Worm (Caenorhabditis elegans) whole organism, L2 larva: ENCODE results near the gene cyp-34A8.

Source experiments
- C34F6.9 ChIP-seq: fragments of 150-350 bp; optimal IDR thresholded peaks from 2 replicates; lab custom pipeline; 2014; ENCODE audit warnings: missing biosample characterization, missing genetic modification characterization
- F13H6.1 ChIP-seq: sonication (generic microtip); optimal IDR thresholded peaks from 2 replicates; lab custom pipeline; 2016; ENCODE audit warnings: missing genetic modification characterization, missing compliant biosample characterization
- R02D3.7 ChIP-seq: fragments of 150-350 bp; optimal IDR thresholded peaks from 2 replicates; lab custom pipeline; 2014; ENCODE audit warnings: missing biosample characterization, missing genetic modification characterization
- alr-1 ChIP-seq: fragments of 150-350 bp; optimal IDR thresholded peaks from 2 replicates; lab custom pipeline; 2014; ENCODE audit warnings: missing biosample characterization, missing genetic modification characterization
- aly-2 ChIP-seq: fragments of 150-350 bp; optimal IDR thresholded peaks from 2 replicates; lab custom pipeline; 2014; ENCODE audit warnings: missing biosample characterization, missing genetic modification characterization
- ama-1 ChIP-seq: fragments of 150-350 bp; optimal IDR thresholded peaks from 2 replicates; lab custom pipeline; 2018; ENCODE audit warnings: inconsistent platforms
- blmp-1 ChIP-seq: sonication (generic microtip); optimal IDR thresholded peaks from 2 replicates; lab custom pipeline; 2017; ENCODE audit warnings: missing genetic modification characterization, mild to moderate bottlenecking, missing compliant biosample characterization, antibody characterized with exemption, moderate library complexity; ENCODE audit not compliant: insufficient read depth
- ceh-82 ChIP-seq: fragments of 150-350 bp; optimal IDR thresholded peaks from 2 replicates; lab custom pipeline; 2014; ENCODE audit warnings: missing biosample characterization, missing genetic modification characterization
- crh-2 ChIP-seq: sonication (generic microtip); optimal IDR thresholded peaks from 2 replicates; lab custom pipeline; 2017; ENCODE audit warnings: missing biosample characterization, missing genetic modification characterization
- dmd-4 ChIP-seq: sonication (generic microtip); optimal IDR thresholded peaks from 2 replicates; lab custom pipeline; 2017; ENCODE audit warnings: missing biosample characterization, missing genetic modification characterization
- elt-1 ChIP-seq: fragments of 150-350 bp; optimal IDR thresholded peaks from 2 replicates; lab custom pipeline; 2014; ENCODE audit warnings: missing biosample characterization, missing genetic modification characterization
- elt-3 ChIP-seq: sonication (generic microtip); optimal IDR thresholded peaks from 2 replicates; lab custom pipeline; 2017; ENCODE audit warnings: missing biosample characterization, missing genetic modification characterization
- fos-1 ChIP-seq: fragments of 150-350 bp; optimal IDR thresholded peaks from 2 replicates; lab custom pipeline; 2014; ENCODE audit warnings: missing biosample characterization, missing genetic modification characterization
- gmeb-1 ChIP-seq: fragments of 150-350 bp; optimal IDR thresholded peaks from 2 replicates; lab custom pipeline; 2014; ENCODE audit warnings: missing biosample characterization, missing genetic modification characterization
- lin-11 ChIP-seq: fragments of 150-350 bp; sonication (generic microtip); optimal IDR thresholded peaks from 2 replicates; lab custom pipeline; 2014; ENCODE audit warnings: missing biosample characterization, missing genetic modification characterization, inconsistent platforms, mixed read lengths
- lin-13 ChIP-seq: fragments of 150-350 bp; optimal IDR thresholded peaks from 2 replicates; lab custom pipeline; 2014; ENCODE audit warnings: missing biosample characterization, missing genetic modification reagents, missing genetic modification characterization
- mdl-1 ChIP-seq, 2 experiments: fragments of 150-350 bp in 1 of 2; sonication (generic microtip) in 1 of 2; optimal IDR thresholded peaks; 2 replicates each; lab custom pipeline; 2017; ENCODE audit warnings: missing biosample characterization in 2 of 2, missing genetic modification characterization in 2 of 2
- nhr-10 ChIP-seq: sonication (generic microtip); optimal IDR thresholded peaks from 2 replicates; lab custom pipeline; 2017; ENCODE audit warnings: missing biosample characterization, missing genetic modification characterization
- nhr-11 ChIP-seq: fragments of 150-350 bp; optimal IDR thresholded peaks from 2 replicates; lab custom pipeline; 2014; ENCODE audit warnings: missing biosample characterization, missing genetic modification characterization
- nhr-12 ChIP-seq: fragments of 150-350 bp; optimal IDR thresholded peaks from 2 replicates; lab custom pipeline; 2014; ENCODE audit warnings: missing biosample characterization, missing genetic modification characterization
- nhr-129 ChIP-seq: fragments of 150-350 bp; optimal IDR thresholded peaks from 2 replicates; lab custom pipeline; 2014; ENCODE audit warnings: missing biosample characterization, missing genetic modification characterization
- nhr-21 ChIP-seq: fragments of 150-350 bp; optimal IDR thresholded peaks from 2 replicates; lab custom pipeline; 2014; ENCODE audit warnings: missing biosample characterization, missing genetic modification characterization
- nhr-23 ChIP-seq: fragments of 150-350 bp; optimal IDR thresholded peaks from 2 replicates; lab custom pipeline; 2014; ENCODE audit warnings: missing biosample characterization, missing genetic modification reagents, missing genetic modification characterization
- nhr-237 ChIP-seq: fragments of 150-350 bp; optimal IDR thresholded peaks from 2 replicates; lab custom pipeline; 2014; ENCODE audit warnings: missing biosample characterization, missing genetic modification characterization
- nhr-25 ChIP-seq: fragments of 150-350 bp; sonication (generic microtip); optimal IDR thresholded peaks from 3 replicates; lab custom pipeline; 2014; ENCODE audit warnings: missing biosample characterization, missing genetic modification characterization
- sem-4 ChIP-seq: fragments of 150-350 bp; optimal IDR thresholded peaks from 2 replicates; lab custom pipeline; 2014; ENCODE audit warnings: missing biosample characterization, missing genetic modification reagents, missing genetic modification characterization
- skn-1 ChIP-seq: sonication (generic microtip); optimal IDR thresholded peaks from 2 replicates; lab custom pipeline; 2017; ENCODE audit warnings: missing biosample characterization, missing genetic modification characterization
- sma-3 ChIP-seq: sonication (generic microtip); optimal IDR thresholded peaks from 2 replicates; lab custom pipeline; 2016; ENCODE audit warnings: missing genetic modification reagents, missing genetic modification characterization, missing compliant biosample characterization
- sma-9 ChIP-seq, 2 experiments: fragments of 150-350 bp in 1 of 2; sonication (generic microtip) in 1 of 2; optimal IDR thresholded peaks; 2 replicates each; lab custom pipeline; 2014 to 2016; ENCODE audit warnings: missing genetic modification characterization in 2 of 2, mild to moderate bottlenecking in 1 of 2, missing biosample characterization in 1 of 2, missing compliant biosample characterization in 1 of 2, missing genetic modification reagents in 1 of 2, moderate library complexity in 1 of 2
- snpc-4 ChIP-seq: fragments of 150-350 bp; optimal IDR thresholded peaks from 2 replicates; lab custom pipeline; 2014; ENCODE audit warnings: missing biosample characterization, missing genetic modification characterization
- unc-39 ChIP-seq: fragments of 150-350 bp; optimal IDR thresholded peaks from 2 replicates; lab custom pipeline; 2014; ENCODE audit warnings: missing biosample characterization, missing genetic modification characterization
- unc-62 ChIP-seq: fragments of 150-350 bp; optimal IDR thresholded peaks from 2 replicates; lab custom pipeline; 2014; ENCODE audit warnings: missing biosample characterization, missing genetic modification reagents, missing genetic modification characterization
- ztf-1 ChIP-seq: fragments of 200-800 bp; sonication (Bioruptor generic); conservative IDR thresholded peaks from 2 replicates; pipeline ENCODE4 v1.3.6; 2022; ENCODE audit warnings: missing genetic modification characterization, missing compliant biosample characterization
- ztf-4 ChIP-seq: fragments of 150-350 bp; optimal IDR thresholded peaks from 2 replicates; lab custom pipeline; 2014; ENCODE audit warnings: missing biosample characterization, missing genetic modification characterization

The cyp-34A8 gene

DNA sequence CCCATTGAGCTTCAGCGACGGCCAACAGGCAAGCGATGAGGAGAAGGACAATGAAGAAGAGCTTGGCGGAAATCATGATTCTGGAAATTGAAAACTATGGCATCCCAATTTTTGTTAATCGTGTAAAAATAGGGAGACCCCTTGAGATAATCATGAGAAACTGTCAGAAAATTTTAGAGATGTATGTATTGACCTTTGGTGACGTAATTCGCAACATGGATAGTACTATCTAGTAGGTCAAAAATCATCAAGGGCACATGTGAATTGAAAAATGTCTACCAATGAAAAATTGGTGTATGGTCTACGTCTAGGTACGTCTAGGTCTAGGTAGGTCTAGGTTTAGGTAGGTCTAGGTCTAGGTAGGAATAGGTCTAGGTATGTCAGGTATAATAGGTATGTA, 11.4 kb upstream of the cyp-34A8 start, which contains the start of gene nlp-34:
nlp-34 (minus strand) TSS at position 82 of the 400 bp plus-strand sequence.
- TF ChIP-seq nhr-10 (tag; lab: Kevin White, UChicago) (no peak), nhr-12 (tag; lab: Kevin White, UChicago) (no peak), mdl-1 (tag; optimal IDR thresholded peaks at IDR 0.05; lab: Kevin White, UChicago) (no peak), unc-39 (tag; lab: Kevin White, UChicago) (no peak), nhr-25 (tag; lab: Kevin White, UChicago) (no peak), elt-3 (tag; lab: Kevin White, UChicago) (no peak), lin-13 (no peak), gmeb-1 (no peak), snpc-4 (tag; lab: Kevin White, UChicago) (no peak), ztf-1 (GFP tag; lab: Robert Waterston, UW) (no peak)

DNA sequence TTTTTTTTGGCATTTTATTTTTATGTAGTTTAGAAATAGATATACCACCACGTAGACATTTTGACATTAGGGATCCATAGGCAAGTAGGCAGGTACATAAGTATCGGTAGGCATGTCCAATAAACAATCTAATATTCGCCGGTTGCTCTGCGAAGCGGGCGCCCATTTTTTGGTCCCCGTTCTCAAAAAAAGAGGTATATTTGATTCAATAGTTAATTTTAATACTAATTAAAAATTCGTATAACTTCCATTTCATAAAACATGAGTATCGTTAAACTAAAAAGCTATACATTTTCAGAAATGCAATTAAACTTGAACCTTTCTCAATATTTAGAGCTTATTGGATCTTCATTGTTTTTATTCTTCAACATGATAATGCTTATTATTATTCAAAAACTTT, 9.3 kb upstream of the cyp-34A8 start, which contains the start of gene str-83:
str-83 (plus strand) TSS at position 301 of the 400 bp plus-strand sequence.
- TF ChIP-seq fos-1 (tag; lab: Kevin White, UChicago), result no peak
- no peak for TF ChIP-seq alr-1 (tag; lab: Kevin White, UChicago)
- no peak for TF ChIP-seq ztf-4 (tag; lab: Kevin White, UChicago)
- TF ChIP-seq ceh-82 (tag; lab: Kevin White, UChicago), result no peak
- no peak for TF ChIP-seq sma-3 (GFP tag; lab: Kevin White, UChicago)
- no peak for TF ChIP-seq elt-1
- no peak for TF ChIP-seq nhr-10 (tag; lab: Kevin White, UChicago)
- no peak for TF ChIP-seq R02D3.7 (tag; lab: Kevin White, UChicago)
- no peak for TF ChIP-seq nhr-23 (tag; lab: Kevin White, UChicago)
- no peak for TF ChIP-seq dmd-4 (tag; lab: Kevin White, UChicago)
- TF ChIP-seq, all 48 proteins: peak for 0

DNA sequence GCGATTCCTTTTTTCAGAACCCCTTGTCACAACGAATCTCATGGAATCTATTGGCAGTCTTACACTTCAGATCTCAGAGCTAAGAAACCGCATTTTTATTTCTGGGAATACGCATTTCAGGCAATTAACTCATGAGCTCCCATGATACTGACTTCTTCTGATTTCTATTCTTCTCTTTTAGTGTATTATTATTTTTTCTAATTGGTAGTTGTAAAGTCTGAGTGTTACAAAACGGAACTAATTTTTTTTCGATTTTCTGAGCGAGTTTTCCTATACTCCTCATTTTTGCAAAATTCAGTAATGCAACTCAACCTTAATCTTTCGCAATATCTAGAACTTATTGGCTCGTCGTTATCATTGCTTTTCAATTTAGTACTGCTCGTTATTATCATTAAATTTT, 6.7 kb upstream of the cyp-34A8 start, which contains the start of gene str-82:
str-82 (plus strand) TSS at position 301 of the 400 bp plus-strand sequence.
- TF ChIP-seq skn-1 (tag; lab: Kevin White, UChicago), result no peak
- no peak for TF ChIP-seq nhr-21 (tag; lab: Kevin White, UChicago)
- TF ChIP-seq nhr-129 (tag; lab: Kevin White, UChicago), result no peak
- TF ChIP-seq sma-9 (GFP tag; optimal IDR thresholded peaks at IDR 0.05; lab: Kevin White, UChicago), result no peak
- no peak for TF ChIP-seq sma-9 (tag; optimal IDR thresholded peaks at IDR 0.05; lab: Kevin White, UChicago)
- TF ChIP-seq nhr-237, result no peak
- TF ChIP-seq, all 48 proteins: peak for 0

DNA sequence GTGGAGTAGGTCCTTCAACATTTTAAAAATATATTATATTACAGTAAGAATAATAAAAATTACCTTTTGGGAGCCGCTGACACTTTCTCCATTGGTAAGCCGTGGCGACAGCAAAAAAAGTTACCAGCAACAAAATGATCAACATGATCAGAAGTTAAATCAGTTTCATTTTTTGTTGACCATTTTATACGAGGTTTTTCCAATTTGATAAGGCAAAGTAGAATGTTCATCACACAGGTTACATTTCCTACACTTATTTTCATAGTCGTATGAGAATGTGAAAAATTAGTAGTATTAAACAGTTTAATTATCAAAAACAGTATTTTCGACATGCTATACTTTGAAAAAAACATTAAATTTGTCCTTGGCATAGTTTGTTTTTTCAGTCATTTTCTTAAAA, 5.2 kb upstream of the cyp-34A8 start, which contains the start of gene cyp-34A10:
cyp-34A10 (minus strand) TSS at position 146 of the 400 bp plus-strand sequence.
- TF ChIP-seq snpc-4 (tag; lab: Kevin White, UChicago) (no peak), blmp-1 (tag; lab: Kevin White, UChicago) (no peak), sem-4 (tag; lab: Kevin White, UChicago) (no peak), ztf-1 (GFP tag; lab: Robert Waterston, UW) (no peak), sma-3 (GFP tag; lab: Kevin White, UChicago) (no peak), R02D3.7 (tag; lab: Kevin White, UChicago) (no peak), nhr-21 (tag; lab: Kevin White, UChicago) (no peak), fos-1 (tag; lab: Kevin White, UChicago) (no peak), elt-3 (tag; lab: Kevin White, UChicago) (no peak), ztf-4 (tag; lab: Kevin White, UChicago) (no peak), nhr-23 (tag; lab: Kevin White, UChicago) (no peak), aly-2 (no peak), ama-1 (lab: Kevin White, UChicago) (no peak), dmd-4 (tag; lab: Kevin White, UChicago) (no peak), crh-2 (tag; lab: Kevin White, UChicago) (no peak), unc-62 (GFP tag; lab: Kevin White, UChicago) (no peak), nhr-12 (tag; lab: Kevin White, UChicago) (no peak), nhr-11 (tag; lab: Kevin White, UChicago) (no peak), C34F6.9 (tag; lab: Kevin White, UChicago) (no peak), lin-13 (no peak)

DNA sequence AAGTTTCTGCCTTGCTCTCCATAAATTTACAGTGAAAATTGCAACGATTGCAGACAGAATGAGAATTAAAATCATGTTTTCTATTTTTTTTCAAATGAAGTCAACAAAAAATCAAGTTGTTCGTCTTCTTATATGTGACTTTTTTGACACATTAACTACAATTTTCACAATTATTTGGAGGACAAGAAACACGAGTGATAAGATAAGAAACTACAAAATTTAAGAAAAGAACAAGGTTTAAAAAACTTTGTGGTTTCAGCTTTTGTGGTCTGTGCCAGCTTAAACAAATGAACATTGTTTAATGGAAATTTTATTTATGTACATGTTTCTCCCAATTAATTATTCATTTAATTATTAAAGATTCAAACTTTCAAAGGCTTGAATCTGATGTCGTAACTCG, 2.8 kb upstream of the cyp-34A8 start, which contains the start of gene cyp-34A9:
cyp-34A9 (minus strand) TSS at position 131 of the 400 bp plus-strand sequence.
- TF ChIP-seq F13H6.1 (tag; lab: Kevin White, UChicago) (no peak), lin-13 (no peak), fos-1 (tag; lab: Kevin White, UChicago) (peak; percentile 36), lin-11 (no peak), dmd-4 (tag; lab: Kevin White, UChicago) (no peak), sma-9 (GFP tag; optimal IDR thresholded peaks at IDR 0.05; lab: Kevin White, UChicago) (peak; percentile 58), sma-9 (tag; optimal IDR thresholded peaks at IDR 0.05; lab: Kevin White, UChicago) (no peak), sem-4 (tag; lab: Kevin White, UChicago) (no peak)
